Worm (Caenorhabditis elegans): Measurements from ENCODE around the gene EEED8.4.

DNA sequence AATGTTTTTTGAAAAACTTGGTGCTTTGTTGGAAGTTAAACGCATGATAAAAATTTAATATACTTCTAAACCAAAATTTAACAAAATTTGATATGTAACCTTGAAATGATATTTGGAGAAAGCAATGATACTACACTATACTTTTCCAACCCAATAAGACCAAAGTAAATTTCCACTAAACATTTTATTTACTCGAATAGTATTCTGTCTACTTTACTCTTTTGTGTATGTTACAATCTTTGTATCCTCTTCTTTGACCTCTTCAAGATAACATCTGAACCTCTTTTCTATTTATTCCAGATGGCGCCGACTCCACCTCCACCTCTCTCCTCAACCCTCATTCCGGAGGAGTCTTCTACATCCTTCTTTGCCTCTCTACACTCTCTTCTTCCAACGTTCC is 44.4 kb downstream of the EEED8.4 start, which contains the start of gene dhs-5:
- TF ChIP-seq ama-1 (optimal IDR thresholded peaks at IDR 0.05) = no peak
- TF ChIP-seq ceh-82 (tag; optimal IDR thresholded peaks at IDR 0.05) = no peak
- no peak for TF ChIP-seq nhr-77 (tag; optimal IDR thresholded peaks at IDR 0.05)
- no peak for TF ChIP-seq elt-3 (tag; optimal IDR thresholded peaks at IDR 0.05)

Data from whole organism, L2 larva.